Fruit fly (Drosophila melanogaster) whole organism, wandering third instar larva: ENCODE measurements around the gene CG32365.

ENCODE experiments used
- Abd-B ChIP-seq: fragments of >200 bp; optimal IDR thresholded peaks from 2 replicates; lab custom pipeline; 2017; ENCODE audit warnings: missing biosample characterization, missing genetic modification characterization
- CG32264 ChIP-seq: fragments of 200-800 bp; sonication (Bioruptor generic); optimal IDR thresholded peaks from 2 replicates; lab custom pipeline; 2016; ENCODE audit warnings: missing biosample characterization, missing genetic modification characterization
- CG9705 ChIP-seq: fragments of 200-800 bp; sonication (Bioruptor generic); optimal IDR thresholded peaks from 2 replicates; lab custom pipeline; 2018; ENCODE audit warnings: missing biosample characterization, mild to moderate bottlenecking, missing genetic modification characterization
- CrebA ChIP-seq: fragments of 200-800 bp; sonication (Bioruptor generic); optimal IDR thresholded peaks from 2 replicates; lab custom pipeline; 2016; ENCODE audit warnings: missing biosample characterization, mild to moderate bottlenecking, missing genetic modification characterization, borderline replicate concordance
- Dif ChIP-seq: fragments of 200-275, 200-300 bp; sonication (Bioruptor generic); optimal IDR thresholded peaks from 2 replicates; lab custom pipeline; 2018; ENCODE audit warnings: missing biosample characterization, missing genetic modification characterization; ENCODE audit not compliant: partially characterized antibody
- HLH106 ChIP-seq: fragments of 200-800 bp; optimal IDR thresholded peaks from 3 replicates; lab custom pipeline; 2019; ENCODE audit warnings: missing biosample characterization, mild to moderate bottlenecking, missing genetic modification characterization, moderate library complexity
- Hnf4 ChIP-seq: fragments of 200-800 bp; sonication (Bioruptor generic); optimal IDR thresholded peaks from 2 replicates; lab custom pipeline; 2016; ENCODE audit warnings: missing biosample characterization, mild to moderate bottlenecking, missing genetic modification characterization
- Hr78 ChIP-seq: fragments of >200 bp; optimal IDR thresholded peaks from 2 replicates; lab custom pipeline; 2017; ENCODE audit warnings: missing biosample characterization, missing genetic modification characterization
- Hr83 ChIP-seq: fragments of 200-300 bp; sonication (Bioruptor generic); optimal IDR thresholded peaks from 2 replicates; lab custom pipeline; 2016; ENCODE audit warnings: missing biosample characterization, mild to moderate bottlenecking, missing genetic modification characterization, moderate library complexity; ENCODE audit not compliant: poor library complexity, severe bottlenecking
- Jra ChIP-seq: sonication (Bioruptor generic); optimal IDR thresholded peaks from 2 replicates; lab custom pipeline; 2016; ENCODE audit warnings: missing biosample characterization, missing genetic modification characterization
- Mio ChIP-seq: sonication (Bioruptor generic); optimal IDR thresholded peaks from 2 replicates; lab custom pipeline; 2016; ENCODE audit warnings: missing biosample characterization, missing genetic modification characterization
- Myc ChIP-seq: fragments of >200 bp; optimal IDR thresholded peaks from 2 replicates; lab custom pipeline; 2017
- OdsH ChIP-seq: fragments of 200-800 bp; sonication (Bioruptor generic); optimal IDR thresholded peaks from 2 replicates; lab custom pipeline; 2016; ENCODE audit warnings: missing biosample characterization, mild to moderate bottlenecking, missing genetic modification characterization
- Rel ChIP-seq, 2 experiments: fragments of 200-800 bp; sonication (Bioruptor generic) in 1 of 2; optimal IDR thresholded peaks; 2 replicates in 1 of 2; 3 replicates in 1 of 2; lab custom pipeline; 2016 to 2019; ENCODE audit warnings: mild to moderate bottlenecking in 2 of 2, missing biosample characterization in 2 of 2, missing genetic modification characterization in 2 of 2, moderate library complexity in 1 of 2
- Sp1 ChIP-seq: fragments of 200-800 bp; sonication (Bioruptor generic); optimal IDR thresholded peaks from 3 replicates; lab custom pipeline; 2019; ENCODE audit warnings: missing biosample characterization, mild to moderate bottlenecking, missing genetic modification characterization, moderate library complexity
- Vsx2 ChIP-seq: fragments of 200-300, 225-300 bp; sonication (Bioruptor generic); optimal IDR thresholded peaks from 2 replicates; lab custom pipeline; 2018; ENCODE audit warnings: missing biosample characterization, missing genetic modification characterization; ENCODE audit not compliant: partially characterized antibody
- br ChIP-seq: fragments of 200-800 bp; sonication (Bioruptor generic); optimal IDR thresholded peaks from 2 replicates; lab custom pipeline; 2016; ENCODE audit warnings: missing biosample characterization, missing genetic modification characterization
- brk ChIP-seq: fragments of 200-800 bp; sonication (Bioruptor generic); optimal IDR thresholded peaks from 2 replicates; lab custom pipeline; 2016; ENCODE audit warnings: missing biosample characterization, mild to moderate bottlenecking, missing genetic modification characterization
- dl ChIP-seq, 2 experiments: fragments of 175-275, 200-275 bp in 1 of 2; fragments of 200-275 bp in 1 of 2; sonication (Bioruptor generic); optimal IDR thresholded peaks; lab custom pipeline; 2018; ENCODE audit warnings: mild to moderate bottlenecking in 2 of 2, missing biosample characterization in 2 of 2, missing genetic modification characterization in 2 of 2, moderate library complexity in 2 of 2; ENCODE audit not compliant: partially characterized antibody in 2 of 2, insufficient read depth in 1 of 2
- dmrt93B ChIP-seq: fragments of 200-800 bp; sonication (Bioruptor generic); optimal IDR thresholded peaks from 2 replicates; lab custom pipeline; 2018; ENCODE audit warnings: missing biosample characterization, mild to moderate bottlenecking, missing genetic modification characterization
- dsf ChIP-seq: sonication (Bioruptor generic); optimal IDR thresholded peaks from 2 replicates; lab custom pipeline; 2016; ENCODE audit warnings: missing biosample characterization, missing genetic modification characterization, borderline replicate concordance
- ey ChIP-seq: fragments of 200-800 bp; sonication (Bioruptor generic); optimal IDR thresholded peaks from 2 replicates; lab custom pipeline; 2016; ENCODE audit warnings: missing biosample characterization, missing genetic modification characterization
- foxo ChIP-seq, 2 experiments: fragments of 200-800 bp; sonication (Bioruptor generic); optimal IDR thresholded peaks; 2 replicates in 1 of 2; 3 replicates in 1 of 2; lab custom pipeline; 2016 to 2017; ENCODE audit warnings: missing biosample characterization in 2 of 2, missing genetic modification characterization in 2 of 2
- fru ChIP-seq: fragments of 200-800 bp; sonication (Bioruptor generic); optimal IDR thresholded peaks from 3 replicates; lab custom pipeline; 2016; ENCODE audit warnings: missing biosample characterization, mild to moderate bottlenecking, missing genetic modification characterization
- h ChIP-seq: fragments of 200-800 bp; sonication (Bioruptor generic); optimal IDR thresholded peaks from 3 replicates; lab custom pipeline; 2016; ENCODE audit warnings: missing biosample characterization, mild to moderate bottlenecking, missing genetic modification characterization
- jim ChIP-seq: fragments of 175-275, 200-325 bp; sonication (Bioruptor generic); optimal IDR thresholded peaks from 2 replicates; lab custom pipeline; 2016; ENCODE audit warnings: missing biosample characterization, mild to moderate bottlenecking, missing genetic modification characterization
- lola ChIP-seq: fragments of >200 bp; optimal IDR thresholded peaks from 2 replicates; lab custom pipeline; 2017; ENCODE audit warnings: missing biosample characterization, missing genetic modification characterization
- pan ChIP-seq: fragments of >200 bp; optimal IDR thresholded peaks from 2 replicates; lab custom pipeline; 2017
- psq ChIP-seq: fragments of 200-800 bp; sonication (Bioruptor generic); optimal IDR thresholded peaks from 3 replicates; lab custom pipeline; 2017; ENCODE audit warnings: missing biosample characterization, mild to moderate bottlenecking, missing genetic modification characterization, moderate library complexity
- rgr ChIP-seq: fragments of 200-800 bp; sonication (Bioruptor generic); optimal IDR thresholded peaks from 3 replicates; lab custom pipeline; 2016; ENCODE audit warnings: missing biosample characterization, mild to moderate bottlenecking, missing genetic modification characterization
- sage ChIP-seq: fragments of 200-800 bp; sonication (Bioruptor generic); optimal IDR thresholded peaks from 2 replicates; lab custom pipeline; 2016; ENCODE audit warnings: missing biosample characterization, mild to moderate bottlenecking, missing genetic modification characterization
- sv ChIP-seq: fragments of 200-800 bp; sonication (Bioruptor generic); optimal IDR thresholded peaks from 3 replicates; lab custom pipeline; 2016; ENCODE audit warnings: missing biosample characterization, missing genetic modification characterization
- tai ChIP-seq: sonication (Bioruptor generic); optimal IDR thresholded peaks from 2 replicates; lab custom pipeline; 2016; ENCODE audit warnings: missing biosample characterization, missing genetic modification characterization
- usp ChIP-seq: fragments of >200 bp; optimal IDR thresholded peaks from 2 replicates; lab custom pipeline; 2017; ENCODE audit warnings: missing biosample characterization, missing genetic modification characterization
- woc ChIP-seq: sonication (Bioruptor generic); optimal IDR thresholded peaks from 2 replicates; lab custom pipeline; 2016; ENCODE audit warnings: missing biosample characterization, mild to moderate bottlenecking, missing genetic modification characterization

The CG32365 gene

dm6 chr3L:7855778-7856625 is 12.8 kb upstream of the CG32365 start:
- TF ChIP-seq Dif (GFP tag; lab: Kevin White, UChicago) (peak; percentile 56), Mio (GFP tag; lab: Kevin White, UChicago) (no peak), Myc (lab: Kevin White, UChicago) (no peak), Hr83 (peak; percentile 1), rgr (peak; percentile 76), HLH106 (peak; percentile 53), foxo (GFP tag; optimal IDR thresholded peaks at IDR 0.05; lab: Kevin White, UChicago) (peak in 1 of 2 experiments; percentile 71), h (GFP tag; lab: Kevin White, UChicago) (peak; percentile 29), brk (GFP tag; lab: Kevin White, UChicago) (peak; percentile 15), Rel (GFP tag; optimal IDR thresholded peaks at IDR 0.05; lab: Kevin White, UChicago) (no peak), Rel (tag; optimal IDR thresholded peaks at IDR 0.05; lab: Kevin White, UChicago) (peak; percentile 13), CrebA (GFP tag; lab: Kevin White, UChicago) (peak; percentile 83), OdsH (GFP tag; lab: Kevin White, UChicago) (peak; percentile 82), psq (GFP tag; lab: Kevin White, UChicago) (peak; percentile 84), Hr78 (GFP tag; lab: Kevin White, UChicago) (no peak), dmrt93B (GFP tag; lab: Kevin White, UChicago) (peak; percentile 69), Hnf4 (GFP tag; lab: Kevin White, UChicago) (peak; percentile 24), Sp1 (peak; percentile 77), dsf (GFP tag; lab: Kevin White, UChicago) (no peak), woc (peak; percentile 13), sage (peak; percentile 31), ey (GFP tag; lab: Kevin White, UChicago) (peak; percentile 39), sv (GFP tag; lab: Kevin White, UChicago) (peak; percentile 63), Vsx2 (GFP tag; lab: Kevin White, UChicago) (peak; percentile 12), br (GFP tag; lab: Kevin White, UChicago) (no peak), lola (no peak), Abd-B (GFP tag; lab: Kevin White, UChicago) (no peak), usp (GFP tag; lab: Kevin White, UChicago) (no peak), fru (GFP tag; lab: Kevin White, UChicago) (peak; percentile 32), tai (GFP tag; lab: Kevin White, UChicago) (no peak), dl (GFP tag; optimal IDR thresholded peaks at IDR 0.05; lab: Kevin White, UChicago; ENCODE audit: insufficient read depth in 1 of 2, partially characterized antibody in 2 of 2) (peak; percentile 43 to 56)

- no peak for TF ChIP-seq Myc (lab: Kevin White, UChicago)
- TF ChIP-seq br (GFP tag; lab: Kevin White, UChicago), result no peak
- TF ChIP-seq lola, result no peak
- TF ChIP-seq jim (GFP tag; lab: Kevin White, UChicago), result no peak
- no peak for TF ChIP-seq Vsx2 (GFP tag; lab: Kevin White, UChicago)
- no peak for TF ChIP-seq CG32264 (GFP tag; lab: Kevin White, UChicago)
- no peak for TF ChIP-seq Hr78 (GFP tag; lab: Kevin White, UChicago)
- no peak for TF ChIP-seq usp (GFP tag; lab: Kevin White, UChicago)
- no peak for TF ChIP-seq psq (GFP tag; lab: Kevin White, UChicago)
- no peak for TF ChIP-seq HLH106
- no peak for TF ChIP-seq Jra (GFP tag; lab: Kevin White, UChicago)
- TF ChIP-seq CG9705, result no peak
- TF ChIP-seq pan (lab: Kevin White, UChicago), result no peak
- TF ChIP-seq foxo (GFP tag; optimal IDR thresholded peaks at IDR 0.05; lab: Kevin White, UChicago), result no peak
- TF ChIP-seq dmrt93B (GFP tag; lab: Kevin White, UChicago), result no peak
- no peak for TF ChIP-seq Dif (GFP tag; lab: Kevin White, UChicago)
- no peak for TF ChIP-seq h (GFP tag; lab: Kevin White, UChicago)
Measured at dm6 chr3L:7856626-7856937, 12.3 kb upstream of the CG32365 start.
